Fruit fly (Drosophila melanogaster): ENCODE measurements around the gene CG5614.
A peak's percentile ranks its signal among the peaks of the same experiment; 100 is the strongest.

Gene CG5614

dm6 chr3R:15803502-15804461 lies 24.2 kb downstream of the CG5614 start, which contains the start of gene alpha-Man-IIb (continued):
- TF ChIP-seq CG2202 (tag; optimal IDR thresholded peaks at IDR 0.05) (no peak), Fer3 (tag; optimal IDR thresholded peaks at IDR 0.05) (no peak), mirr (GFP tag; optimal IDR thresholded peaks at IDR 0.05) (peak; percentile 9), CG4360 (GFP tag; IDR thresholded peaks at IDR 0.05) (no peak), BtbVII (GFP tag; optimal IDR thresholded peaks at IDR 0.05) (no peak), ssp (GFP tag; IDR thresholded peaks at IDR 0.05) (0 out of 2 replicates have a peak, but pooled peaks have one; percentile 13), Gsc (GFP tag; IDR thresholded peaks at IDR 0.05) (no peak), CG4404 (GFP tag; IDR thresholded peaks at IDR 0.05) (no peak), Xrp1 (GFP tag; IDR thresholded peaks at IDR 0.05) (peak; percentile 19; the same call in 1 of the 2 replicates), esg (GFP tag; conservative IDR thresholded peaks at IDR 0.05) (no peak), CG2678 (tag; optimal IDR thresholded peaks at IDR 0.05) (no peak), H2.0 (GFP tag; IDR thresholded peaks at IDR 0.05) (no peak), Dip3 (GFP tag; optimal IDR thresholded peaks at IDR 0.05) (no peak), Antp (GFP tag; optimal IDR thresholded peaks at IDR 0.05) (no peak), BEAF-32 (GFP tag; optimal IDR thresholded peaks at IDR 0.05) (peak; percentile 80), Sin3A (optimal IDR thresholded peaks at IDR 0.05) (no peak), Oli (tag; optimal IDR thresholded peaks at IDR 0.05) (no peak), CG16863 (GFP tag; optimal IDR thresholded peaks at IDR 0.05) (no peak), pho (GFP tag; optimal IDR thresholded peaks at IDR 0.05) (no peak), wek (GFP tag; optimal IDR thresholded peaks at IDR 0.05) (no peak), peb (GFP tag; IDR thresholded peaks at IDR 0.05) (no peak), CG10565 (GFP tag; optimal IDR thresholded peaks at IDR 0.05) (no peak), vfl (GFP tag; optimal IDR thresholded peaks at IDR 0.05) (no peak), dpn (GFP tag; optimal IDR thresholded peaks at IDR 0.05) (no peak), ewg (GFP tag; optimal IDR thresholded peaks at IDR 0.05) (no peak), Ravus (GFP tag; IDR thresholded peaks at IDR 0.05) (no peak), Side (GFP tag; optimal IDR thresholded peaks at IDR 0.05) (no peak), sqz (GFP tag; optimal IDR thresholded peaks at IDR 0.05) (peak; percentile 49), CG31388 (GFP tag; optimal IDR thresholded peaks at IDR 0.05) (no peak), CG17802 (tag; optimal IDR thresholded peaks at IDR 0.05) (no peak), CG13424 (tag; optimal IDR thresholded peaks at IDR 0.05) (no peak), CG6689 (GFP tag; IDR thresholded peaks at IDR 0.05) (no peak), Poxn (GFP tag; IDR thresholded peaks at IDR 0.05) (no peak), corto (GFP tag; optimal IDR thresholded peaks at IDR 0.05) (no peak), Hr51 (GFP tag; optimal IDR thresholded peaks at IDR 0.05) (peak in 1 of 2 experiments; percentile 52), fd64A (GFP tag; optimal IDR thresholded peaks at IDR 0.05) (peak; percentile 52), gem (tag; optimal IDR thresholded peaks at IDR 0.05) (no peak), CG9609 (GFP tag; optimal IDR thresholded peaks at IDR 0.05) (no peak), usp (GFP tag; optimal IDR thresholded peaks at IDR 0.05) (no peak), CG4328 (GFP tag; optimal IDR thresholded peaks at IDR 0.05) (no peak), CG18599 (GFP tag; optimal IDR thresholded peaks at IDR 0.05) (no peak), Ets65A (GFP tag) (peak; percentile 85), CG10654 (GFP tag; optimal IDR thresholded peaks at IDR 0.05) (no peak), CG5180 (GFP tag; optimal IDR thresholded peaks at IDR 0.05) (no peak), jumu (GFP tag; optimal IDR thresholded peaks at IDR 0.05) (no peak), CG33213 (GFP tag; optimal IDR thresholded peaks at IDR 0.05) (peak; percentile 42), jigr1 (GFP tag; IDR thresholded peaks at IDR 0.05) (no peak), dati (GFP tag; IDR thresholded peaks at IDR 0.05) (no peak), pzg (GFP tag; optimal IDR thresholded peaks at IDR 0.05) (peak; percentile 75), CG8924 (tag; optimal IDR thresholded peaks at IDR 0.05) (peak; percentile 56)

Data from whole organism, embryonic.